Worm (Caenorhabditis elegans) whole organism, young adult: ENCODE results near the gene str-60.

ENCODE experiments used
- B0261.1 ChIP-seq: sonication (generic microtip); optimal IDR thresholded peaks from 2 replicates; lab custom pipeline; 2016; ENCODE audit warnings: mild to moderate bottlenecking, missing genetic modification characterization, moderate library complexity, missing compliant biosample characterization
- B0336.3 ChIP-seq: fragments of 200-800 bp; sonication (Bioruptor generic); IDR thresholded peaks from 2 replicates; pipeline ENCODE4 v1.3.6; 2022; ENCODE audit warnings: missing genetic modification characterization, missing compliant biosample characterization
- C17E4.6 ChIP-seq: fragments of 200-800 bp; sonication (Bioruptor generic); IDR thresholded peaks from 2 replicates; pipeline ENCODE4 v1.3.6; 2022; ENCODE audit warnings: missing genetic modification reagents, missing genetic modification characterization, missing compliant biosample characterization
- F10E7.11 ChIP-seq: sonication (generic microtip); optimal IDR thresholded peaks from 2 replicates; lab custom pipeline; 2017; ENCODE audit warnings: mild to moderate bottlenecking, missing genetic modification characterization, moderate library complexity, missing compliant biosample characterization
- F22D6.2 ChIP-seq: sonication (generic microtip); optimal IDR thresholded peaks from 2 replicates; lab custom pipeline; 2016; ENCODE audit warnings: mild to moderate bottlenecking, missing genetic modification characterization, missing compliant biosample characterization
- F23B12.7 ChIP-seq: sonication (generic microtip); optimal IDR thresholded peaks from 2 replicates; lab custom pipeline; 2017; ENCODE audit warnings: missing genetic modification characterization, mild to moderate bottlenecking, missing compliant biosample characterization, antibody characterized with exemption, moderate library complexity; ENCODE audit not compliant: insufficient read depth
- F49E8.2 ChIP-seq: sonication (generic microtip); optimal IDR thresholded peaks from 3 replicates; lab custom pipeline; 2017; ENCODE audit warnings: missing genetic modification characterization, mild to moderate bottlenecking, missing compliant biosample characterization, antibody characterized with exemption, moderate library complexity; ENCODE audit not compliant: insufficient read depth
- K11D2.4 ChIP-seq: fragments of 200-800 bp; sonication (Bioruptor generic); IDR thresholded peaks from 2 replicates; pipeline ENCODE4 v1.3.6; 2022; ENCODE audit warnings: missing genetic modification reagents, missing genetic modification characterization, missing compliant biosample characterization
- K12H6.12 ChIP-seq: fragments of 200-800 bp; sonication (Bioruptor generic); optimal IDR thresholded peaks from 2 replicates; lab custom pipeline; 2018; ENCODE audit warnings: mild to moderate bottlenecking, missing genetic modification characterization, missing compliant biosample characterization
- akir-1 ChIP-seq: fragments of 200-800 bp; sonication (Bioruptor generic); optimal IDR thresholded peaks from 2 replicates; lab custom pipeline; 2018; ENCODE audit warnings: mild to moderate bottlenecking, missing genetic modification characterization, moderate library complexity, missing compliant biosample characterization
- ama-1 ChIP-seq, 3 experiments: fragments of 150-350 bp in 1 of 3; sonication (generic microtip) in 2 of 3; optimal IDR thresholded peaks; 2 replicates each; lab custom pipeline; 2014 to 2018; ENCODE audit warnings: missing biosample characterization in 2 of 3, missing genetic modification characterization in 2 of 3, missing genetic modification reagents in 2 of 3
- attf-6 ChIP-seq: fragments of 200-800 bp; sonication (Bioruptor generic); IDR thresholded peaks from 2 replicates; pipeline ENCODE4 v1.3.6; 2022; ENCODE audit warnings: missing genetic modification reagents, missing genetic modification characterization, missing compliant biosample characterization
- cebp-1 ChIP-seq, 2 experiments: fragments of 200-800 bp in 1 of 2; sonication (Bioruptor generic) in 1 of 2; sonication (generic microtip) in 1 of 2; IDR thresholded peaks in 1 of 2; optimal IDR thresholded peaks in 1 of 2; 2 replicates each; pipeline versions ENCODE4 v1.3.6 to Lab custom; 2017 to 2022; ENCODE audit warnings: missing compliant biosample characterization in 2 of 2, missing genetic modification characterization in 2 of 2, mild to moderate bottlenecking in 1 of 2, missing genetic modification reagents in 1 of 2, moderate library complexity in 1 of 2
- cebp-2 ChIP-seq: fragments of 200-800 bp; sonication (Bioruptor generic); IDR thresholded peaks from 2 replicates; pipeline ENCODE4 v1.3.6; 2022; ENCODE audit warnings: missing genetic modification characterization, missing compliant biosample characterization
- ceh-58 ChIP-seq: fragments of 200-800 bp; sonication (Bioruptor generic); IDR thresholded peaks from 2 replicates; pipeline ENCODE4 v1.3.6; 2022; ENCODE audit warnings: missing genetic modification characterization, missing compliant biosample characterization
- die-1 ChIP-seq: sonication (generic microtip); optimal IDR thresholded peaks from 2 replicates; lab custom pipeline; 2016; ENCODE audit warnings: missing genotype, mild to moderate bottlenecking, missing genetic modification characterization, missing compliant biosample characterization
- dpl-1 ChIP-seq: fragments of 150-350 bp; optimal IDR thresholded peaks from 2 replicates; lab custom pipeline; 2014; ENCODE audit warnings: missing biosample characterization, missing genetic modification reagents, missing genetic modification characterization
- egl-44 ChIP-seq: fragments of 200-800 bp; sonication (Bioruptor generic); IDR thresholded peaks from 2 replicates; pipeline ENCODE4 v1.3.6; 2022; ENCODE audit warnings: missing genetic modification reagents, missing genetic modification characterization, missing compliant biosample characterization
- fkh-3 ChIP-seq: sonication (generic microtip); optimal IDR thresholded peaks from 2 replicates; lab custom pipeline; 2016; ENCODE audit warnings: mild to moderate bottlenecking, missing genetic modification characterization, missing compliant biosample characterization
- hmg-1.2 ChIP-seq: fragments of 200-800 bp; sonication (Bioruptor generic); IDR thresholded peaks from 2 replicates; pipeline ENCODE4 v1.3.6; 2022; ENCODE audit warnings: missing genetic modification reagents, missing genetic modification characterization, missing compliant biosample characterization
- lin-40 ChIP-seq: sonication (generic microtip); optimal IDR thresholded peaks from 2 replicates; lab custom pipeline; 2016; ENCODE audit warnings: missing genetic modification characterization, mild to moderate bottlenecking, missing compliant biosample characterization, missing genotype, missing genetic modification reagents
- lir-1 ChIP-seq: fragments of 200-800 bp; sonication (Bioruptor generic); conservative IDR thresholded peaks from 2 replicates; pipeline ENCODE4 v1.3.6; 2022; ENCODE audit warnings: missing genetic modification reagents, missing genetic modification characterization, missing compliant biosample characterization
- lsy-27 ChIP-seq: sonication (generic microtip); optimal IDR thresholded peaks from 2 replicates; lab custom pipeline; 2017; ENCODE audit warnings: missing genetic modification characterization, mild to moderate bottlenecking, missing compliant biosample characterization, antibody characterized with exemption, missing genotype, borderline replicate concordance; ENCODE audit not compliant: insufficient read depth
- mxl-1 ChIP-seq: sonication (generic microtip); optimal IDR thresholded peaks from 2 replicates; lab custom pipeline; 2016; ENCODE audit warnings: missing genetic modification characterization, missing compliant biosample characterization
- nhr-120 ChIP-seq: fragments of 200-800 bp; sonication (Bioruptor generic); IDR thresholded peaks from 2 replicates; pipeline ENCODE4 v1.3.6; 2022; ENCODE audit warnings: missing genetic modification characterization, missing compliant biosample characterization
- nhr-80 ChIP-seq: sonication (generic microtip); optimal IDR thresholded peaks from 2 replicates; lab custom pipeline; 2016; ENCODE audit warnings: missing genetic modification characterization, missing compliant biosample characterization
- repo-1 ChIP-seq: sonication (generic microtip); optimal IDR thresholded peaks from 2 replicates; lab custom pipeline; 2017; ENCODE audit warnings: mild to moderate bottlenecking, missing genetic modification characterization, missing compliant biosample characterization
- somi-1 ChIP-seq: fragments of 200-800 bp; sonication (Bioruptor generic); optimal IDR thresholded peaks from 2 replicates; lab custom pipeline; 2018; ENCODE audit warnings: mild to moderate bottlenecking, missing genetic modification characterization, missing compliant biosample characterization
- sptf-2 ChIP-seq: fragments of 200-800 bp; sonication (Bioruptor generic); optimal IDR thresholded peaks from 2 replicates; lab custom pipeline; 2018; ENCODE audit warnings: mild to moderate bottlenecking, missing genetic modification characterization, missing compliant biosample characterization
- tlf-1 ChIP-seq: fragments of 200-800 bp; sonication (Bioruptor generic); optimal IDR thresholded peaks from 2 replicates; lab custom pipeline; 2018; ENCODE audit warnings: mild to moderate bottlenecking, missing genetic modification characterization, missing compliant biosample characterization
- unc-130 ChIP-seq: sonication (generic microtip); optimal IDR thresholded peaks from 2 replicates; lab custom pipeline; 2016; ENCODE audit warnings: missing genetic modification reagents, missing genetic modification characterization, missing compliant biosample characterization
- unc-62 ChIP-seq: fragments of 150-350 bp; optimal IDR thresholded peaks from 2 replicates; lab custom pipeline; 2014; ENCODE audit warnings: missing biosample characterization, missing genetic modification reagents, missing genetic modification characterization
- zfh-2 ChIP-seq: fragments of 200-800 bp; sonication (Bioruptor generic); conservative IDR thresholded peaks from 2 replicates; pipeline ENCODE4 v1.3.6; 2022; ENCODE audit warnings: missing genetic modification reagents, missing genetic modification characterization, missing compliant biosample characterization

The str-60 gene

DNA sequence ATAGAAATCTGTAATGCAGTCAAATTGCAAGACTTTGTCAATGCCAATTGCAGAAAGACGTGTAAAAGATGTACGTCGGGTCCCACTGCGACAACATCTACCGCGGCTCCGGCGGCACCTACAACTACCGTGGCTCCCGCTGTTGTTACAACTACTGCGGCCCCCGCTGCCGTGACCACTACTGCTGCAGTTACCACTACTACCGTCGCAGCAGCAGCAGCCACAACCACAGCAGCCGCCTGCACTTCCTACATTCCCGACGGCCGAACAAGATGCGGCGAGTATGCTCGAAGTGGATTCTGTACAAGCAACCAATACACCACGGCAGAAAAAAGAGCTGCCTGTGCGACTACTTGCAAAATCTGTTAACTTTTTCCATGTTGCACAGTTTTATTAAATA, 17.0 kb downstream of the str-60 start:
- 0 out of 2 replicates have a peak, but pooled peaks have one; percentile 67 for TF ChIP-seq cebp-2 (GFP tag; lab: Robert Waterston, UW)
- peak; percentile 59 for TF ChIP-seq zfh-2 (GFP tag; lab: Robert Waterston, UW)
- TF ChIP-seq egl-44 (GFP tag; lab: Robert Waterston, UW), result no peak

ce11 chrV:15915307-15915706, 17.5 kb downstream of the str-60 start:
- TF ChIP-seq unc-62 (no peak), B0261.1 (no peak), lsy-27 (tag; lab: Kevin White, UChicago) (no peak)

ce11 chrV:15915919-15916318, 18.1 kb downstream of the str-60 start, which contains the start of gene gst-38:
Gene gst-38, minus strand, starts transcription at chrV:15916070.
- TF ChIP-seq F23B12.7 (tag; lab: Kevin White, UChicago) (no peak), nhr-80 (tag; lab: Kevin White, UChicago) (peak; percentile 82), cebp-1 (GFP tag; IDR thresholded peaks at IDR 0.05; lab: Robert Waterston, UW) (peak; percentile 86), cebp-1 (tag; optimal IDR thresholded peaks at IDR 0.05; lab: Kevin White, UChicago) (peak; percentile 93), lir-1 (GFP tag; lab: Robert Waterston, UW) (no peak), repo-1 (tag; lab: Kevin White, UChicago) (no peak), F49E8.2 (tag; lab: Kevin White, UChicago) (no peak), K12H6.12 (no peak), dpl-1 (GFP tag; lab: Kevin White, UChicago) (no peak), lin-40 (no peak)

- TF ChIP-seq zfh-2 (GFP tag; lab: Robert Waterston, UW) (no peak), fkh-3 (tag; lab: Kevin White, UChicago) (no peak), hmg-1.2 (GFP tag; lab: Robert Waterston, UW) (no peak)
Measured at ce11 chrV:15917458-15917857, 19.7 kb downstream of the str-60 start, which contains the start of gene F35E8.9. Gene F35E8.9, minus strand, starts transcription at chrV:15917558.

ce11 chrV:15920273-15920672, 22.5 kb downstream of the str-60 start, which contains the start of gene F35E8.10:
Gene F35E8.10, minus strand, starts transcription at chrV:15920373.
- TF ChIP-seq ceh-58 (GFP tag; lab: Robert Waterston, UW) (no peak), K11D2.4 (GFP tag; lab: Robert Waterston, UW) (no peak), tlf-1 (GFP tag; lab: Kevin White, UChicago) (no peak)
- TF ChIP-seq, all 124 proteins: peak for 0

- TF ChIP-seq somi-1, result no peak
- no peak for TF ChIP-seq die-1 (tag; lab: Kevin White, UChicago)
- TF ChIP-seq ama-1 (optimal IDR thresholded peaks at IDR 0.05; lab: Kevin White, UChicago), result no peak
- no peak for TF ChIP-seq ama-1 (GFP tag; optimal IDR thresholded peaks at IDR 0.05; lab: Kevin White, UChicago)
- no peak for TF ChIP-seq attf-6 (GFP tag; lab: Robert Waterston, UW)
- no peak for TF ChIP-seq akir-1
- TF ChIP-seq unc-130 (GFP tag; lab: Kevin White, UChicago), result no peak
- TF ChIP-seq F10E7.11 (tag; lab: Kevin White, UChicago), result no peak
- no peak for TF ChIP-seq B0336.3 (GFP tag; lab: Robert Waterston, UW)
- TF ChIP-seq sptf-2 (GFP tag; lab: Kevin White, UChicago), result no peak
- TF ChIP-seq nhr-120 (GFP tag; lab: Robert Waterston, UW), result no peak
- no peak for TF ChIP-seq F22D6.2 (tag; lab: Kevin White, UChicago)
- no peak for TF ChIP-seq mxl-1 (tag; lab: Kevin White, UChicago)
- TF ChIP-seq C17E4.6 (GFP tag; lab: Robert Waterston, UW), result no peak
Measured at ce11 chrV:15921102-15921501, 23.3 kb downstream of the str-60 start, which contains the start of gene cdr-1. Gene cdr-1, plus strand, starts transcription at chrV:15921309.
